Fruit fly (Drosophila melanogaster) whole organism, embryonic: ENCODE results near the gene Lipt2.

Source experiments
- ATbp ChIP-seq: fragments of 200-800 bp; sonication (Bioruptor generic); optimal IDR thresholded peaks from 2 replicates; lab custom pipeline; 2017; ENCODE audit warnings: missing biosample characterization, mild to moderate bottlenecking, missing genetic modification characterization, missing genetic modification reagents
- Blimp-1 ChIP-seq: fragments of 200-800 bp; sonication (Bioruptor generic); optimal IDR thresholded peaks from 3 replicates; lab custom pipeline; 2018; ENCODE audit warnings: missing biosample characterization, missing genetic modification characterization, mild to moderate bottlenecking, moderate library complexity, missing genetic modification reagents
- CG1024 ChIP-seq: fragments of 200-800 bp; sonication (Bioruptor generic); IDR thresholded peaks from 2 replicates; pipeline ENCODE4 v1.3.6; 2022; ENCODE audit warnings: missing biosample characterization, missing genetic modification characterization
- CG11085 ChIP-seq: fragments of 200-800 bp; sonication (Bioruptor generic); IDR thresholded peaks from 2 replicates; pipeline ENCODE4 v1.3.6; 2022; ENCODE audit warnings: missing biosample characterization, missing genetic modification characterization
- CG11398 ChIP-seq: fragments of 200-800 bp; sonication (Bioruptor generic); optimal IDR thresholded peaks from 2 replicates; lab custom pipeline; 2016; ENCODE audit warnings: missing biosample characterization, missing genetic modification characterization
- CG11560 ChIP-seq: fragments of 200-800 bp; sonication (Bioruptor generic); IDR thresholded peaks from 3 replicates; pipeline ENCODE4 v1.3.6; 2022; ENCODE audit warnings: missing biosample characterization, missing genetic modification characterization
- CG12769 ChIP-seq: fragments of 200-800 bp; sonication (Bioruptor generic); optimal IDR thresholded peaks from 2 replicates; lab custom pipeline; 2019; ENCODE audit warnings: missing biosample characterization, mild to moderate bottlenecking, missing genetic modification characterization, moderate library complexity
- CG14441 ChIP-seq: fragments of 200-800 bp; sonication (Bioruptor generic); IDR thresholded peaks from 2 replicates; pipeline ENCODE4 v1.3.6; 2022; ENCODE audit warnings: missing biosample characterization, missing genetic modification characterization
- CG17328 ChIP-seq: fragments of 200-800 bp; sonication (Bioruptor generic); IDR thresholded peaks from 2 replicates; pipeline ENCODE4 v1.3.6; 2022; ENCODE audit warnings: missing biosample characterization, missing genetic modification characterization
- CG18476 ChIP-seq: fragments of 200-800 bp; sonication (Bioruptor generic); optimal IDR thresholded peaks from 2 replicates; lab custom pipeline; 2016; ENCODE audit warnings: missing biosample characterization, mild to moderate bottlenecking, missing genetic modification characterization
- CG30403 ChIP-seq: fragments of 200-800 bp; sonication (Bioruptor generic); optimal IDR thresholded peaks from 3 replicates; lab custom pipeline; 2016; ENCODE audit warnings: missing biosample characterization, missing genetic modification characterization
- CG3407 ChIP-seq: fragments of 200-800 bp; sonication (Bioruptor generic); optimal IDR thresholded peaks from 2 replicates; lab custom pipeline; 2018; ENCODE audit warnings: missing biosample characterization, mild to moderate bottlenecking, missing genetic modification characterization
- CG34224 ChIP-seq: fragments of 200-800 bp; sonication (Bioruptor generic); IDR thresholded peaks from 3 replicates; pipeline ENCODE4 v1.3.6; 2022; ENCODE audit warnings: missing biosample characterization, missing genetic modification characterization; ENCODE audit not compliant: partially characterized antibody
- CG3847 ChIP-seq: fragments of 200-800 bp; sonication (Bioruptor generic); IDR thresholded peaks from 2 replicates; pipeline ENCODE4 v1.3.6; 2022; ENCODE audit warnings: missing biosample characterization, missing genetic modification characterization
- CG42726 ChIP-seq: fragments of 200-800 bp; sonication (Bioruptor generic); IDR thresholded peaks from 2 replicates; pipeline ENCODE4 v1.3.6; 2022; ENCODE audit warnings: missing biosample characterization, missing genetic modification characterization; ENCODE audit not compliant: partially characterized antibody
- CG43689 ChIP-seq: fragments of 200-800 bp; sonication (Bioruptor generic); IDR thresholded peaks from 2 replicates; pipeline ENCODE4 v1.3.6; 2022; ENCODE audit warnings: missing biosample characterization, missing genetic modification characterization
- CG4617 ChIP-seq: fragments of 200-800 bp; sonication (Bioruptor generic); optimal IDR thresholded peaks from 3 replicates; lab custom pipeline; 2016; ENCODE audit warnings: missing biosample characterization, missing genetic modification characterization, borderline replicate concordance
- CG4730 ChIP-seq: fragments of 200-800 bp; sonication (Bioruptor generic); IDR thresholded peaks from 2 replicates; pipeline ENCODE4 v1.3.6; 2022; ENCODE audit warnings: missing biosample characterization, missing genetic modification characterization
- CG5953 ChIP-seq: fragments of 200-800 bp; sonication (Bioruptor generic); IDR thresholded peaks from 2 replicates; pipeline ENCODE4 v1.3.6; 2022; ENCODE audit warnings: missing biosample characterization, missing genetic modification characterization
- CG6175 ChIP-seq: fragments of 200-800 bp; sonication (Bioruptor generic); IDR thresholded peaks from 3 replicates; pipeline ENCODE4 v1.3.6; 2022; ENCODE audit warnings: missing biosample characterization, missing genetic modification characterization
- CG7271 ChIP-seq: fragments of 200-800 bp; sonication (Bioruptor generic); optimal IDR thresholded peaks from 2 replicates; lab custom pipeline; 2018; ENCODE audit warnings: missing biosample characterization, mild to moderate bottlenecking, missing genetic modification characterization, moderate library complexity
- CG7372 ChIP-seq: fragments of 200-800 bp; sonication (Bioruptor generic); IDR thresholded peaks from 2 replicates; pipeline ENCODE4 v1.3.6; 2022; ENCODE audit warnings: missing biosample characterization, missing genetic modification characterization
- CG9215 ChIP-seq: fragments of 200-800 bp; sonication (Bioruptor generic); IDR thresholded peaks from 2 replicates; pipeline ENCODE4 v1.3.6; 2022; ENCODE audit warnings: missing biosample characterization, missing genetic modification characterization
- Fer1 ChIP-seq: fragments of 200-800 bp; sonication (Bioruptor generic); optimal IDR thresholded peaks from 2 replicates; lab custom pipeline; 2017; ENCODE audit warnings: missing biosample characterization, mild to moderate bottlenecking, missing genetic modification characterization
- Hmr ChIP-seq: fragments of 200-800 bp; sonication (Bioruptor generic); optimal IDR thresholded peaks from 3 replicates; lab custom pipeline; 2017; ENCODE audit warnings: mild to moderate bottlenecking, missing biosample characterization, missing genetic modification reagents, missing genetic modification characterization
- Myb ChIP-seq: fragments of 200-800 bp; sonication (Bioruptor generic); optimal IDR thresholded peaks from 2 replicates; lab custom pipeline; 2016; ENCODE audit warnings: missing biosample characterization, missing genetic modification characterization
- Pdp1 ChIP-seq, 2 experiments: fragments of 200-800 bp; sonication (Bioruptor generic); optimal IDR thresholded peaks; 3 replicates each; lab custom pipeline; 2016; ENCODE audit warnings: missing biosample characterization in 2 of 2, missing genetic modification characterization in 2 of 2, mild to moderate bottlenecking in 1 of 2, moderate library complexity in 1 of 2
- Taf1 ChIP-seq: fragments of 200-800 bp; sonication (Bioruptor generic); IDR thresholded peaks from 2 replicates; pipeline ENCODE4 v1.3.6; 2022; ENCODE audit warnings: missing biosample characterization, missing genetic modification characterization
- amos ChIP-seq: fragments of 200-800 bp; sonication (Bioruptor generic); IDR thresholded peaks from 2 replicates; pipeline ENCODE4 v1.3.6; 2022; ENCODE audit warnings: missing biosample characterization, missing genetic modification characterization; ENCODE audit not compliant: partially characterized antibody
- btn ChIP-seq: fragments of 200-800 bp; sonication (Bioruptor generic); optimal IDR thresholded peaks from 2 replicates; lab custom pipeline; 2016; ENCODE audit warnings: missing biosample characterization, missing genetic modification characterization
- cad ChIP-seq: fragments of >200 bp; optimal IDR thresholded peaks from 2 replicates; lab custom pipeline; 2017; ENCODE audit warnings: missing biosample characterization, missing genetic modification characterization
- dpn ChIP-seq, 2 experiments: fragments of 200-800 bp; sonication (Bioruptor generic); optimal IDR thresholded peaks; 3 replicates each; lab custom pipeline; 2016; ENCODE audit warnings: missing biosample characterization in 2 of 2, missing genetic modification characterization in 2 of 2
- her ChIP-seq: fragments of 200-800 bp; sonication (Bioruptor generic); optimal IDR thresholded peaks from 2 replicates; lab custom pipeline; 2016; ENCODE audit warnings: missing biosample characterization, missing genetic modification characterization
- hkb ChIP-seq, 2 experiments: fragments of 200-800 bp in 1 of 2; fragments of >200 bp in 1 of 2; sonication (Bioruptor generic) in 1 of 2; IDR thresholded peaks in 1 of 2; optimal IDR thresholded peaks in 1 of 2; 2 replicates each; pipeline versions ENCODE4 v1.3.6 to Lab custom; 2017 to 2022; ENCODE audit warnings: missing biosample characterization in 1 of 2, missing genetic modification characterization in 1 of 2
- ind ChIP-seq: fragments of 200-800 bp; sonication (Bioruptor generic); optimal IDR thresholded peaks from 3 replicates; lab custom pipeline; 2016; ENCODE audit warnings: missing biosample characterization, missing genetic modification characterization
- jing ChIP-seq: fragments of 200-800 bp; sonication (Bioruptor generic); optimal IDR thresholded peaks from 2 replicates; lab custom pipeline; 2018; ENCODE audit warnings: missing biosample characterization, mild to moderate bottlenecking, missing genetic modification characterization
- ken ChIP-seq: fragments of 200-800 bp; sonication (Bioruptor generic); IDR thresholded peaks from 3 replicates; pipeline ENCODE4 v1.3.6; 2022; ENCODE audit warnings: missing biosample characterization, missing genetic modification characterization
- maf-S ChIP-seq: fragments of 200-800 bp; sonication (Bioruptor generic); optimal IDR thresholded peaks from 2 replicates; lab custom pipeline; 2016; ENCODE audit warnings: missing biosample characterization, missing genetic modification characterization
- nom ChIP-seq: fragments of 200-800 bp; sonication (Bioruptor generic); optimal IDR thresholded peaks from 2 replicates; lab custom pipeline; 2017; ENCODE audit warnings: missing biosample characterization, missing genetic modification characterization, mild to moderate bottlenecking, moderate library complexity, missing genetic modification reagents
- otp ChIP-seq: fragments of 200-800 bp; sonication (Bioruptor generic); IDR thresholded peaks from 3 replicates; pipeline ENCODE4, ENCODE4 v1.3.6; 2022; ENCODE audit warnings: missing biosample characterization, missing genetic modification characterization
- pum ChIP-seq: fragments of 200-800 bp; sonication (Bioruptor generic); optimal IDR thresholded peaks from 2 replicates; lab custom pipeline; 2016; ENCODE audit warnings: missing biosample characterization, missing genetic modification characterization
- sd ChIP-seq: fragments of 200-800 bp; sonication (Bioruptor generic); optimal IDR thresholded peaks from 3 replicates; lab custom pipeline; 2018; ENCODE audit warnings: missing biosample characterization, mild to moderate bottlenecking, missing genetic modification characterization, moderate library complexity
- seq ChIP-seq: fragments of 200-800 bp; sonication (Bioruptor generic); IDR thresholded peaks from 2 replicates; pipeline ENCODE4 v1.3.6; 2022; ENCODE audit warnings: missing biosample characterization, missing genetic modification characterization
- sna ChIP-seq: fragments of 200-800 bp; sonication (Bioruptor generic); IDR thresholded peaks from 2 replicates; pipeline ENCODE4 v1.3.6; 2022; ENCODE audit warnings: missing biosample characterization, missing genetic modification characterization; ENCODE audit not compliant: partially characterized antibody
- sob ChIP-seq: fragments of 200-800 bp; sonication (Bioruptor generic); IDR thresholded peaks from 2 replicates; pipeline ENCODE4 v1.3.6; 2022; ENCODE audit warnings: missing biosample characterization, missing genetic modification characterization
- zen ChIP-seq: fragments of 200-800 bp; sonication (Bioruptor generic); optimal IDR thresholded peaks from 3 replicates; lab custom pipeline; 2018; ENCODE audit warnings: missing biosample characterization, mild to moderate bottlenecking, missing genetic modification characterization, moderate library complexity

Gene Lipt2

dm6 chr3R:4466894-4467293, 29.8 kb upstream of the Lipt2 start (continued):
- TF ChIP-seq nom (GFP tag; lab: Kevin White, UChicago) (no peak), Pdp1 (GFP tag; optimal IDR thresholded peaks at IDR 0.05; lab: Kevin White, UChicago) (peak in 1 of 2 experiments; percentile 73)

dm6 chr3R:4462783-4463182, 25.7 kb upstream of the Lipt2 start, which contains the start of gene CG31522:
CG31522 (minus strand) TSS chr3R:4462883.
- TF ChIP-seq CG17328 = 0 out of 2 replicates have a peak, but pooled peaks have one; percentile 5
- TF ChIP-seq btn (GFP tag; lab: Kevin White, UChicago) = no peak
- no peak for TF ChIP-seq CG11560 (tag; lab: Robert Waterston, UW)
- peak; percentile 27; the same call in 1 of the 2 replicates for TF ChIP-seq CG3847 (GFP tag; lab: Robert Waterston, UW)
- 0 out of 2 replicates have a peak, but pooled peaks have one; percentile 14 for TF ChIP-seq CG42726
- TF ChIP-seq CG9215 (GFP tag; lab: Robert Waterston, UW) = 0 out of 2 replicates have a peak, but pooled peaks have one; percentile 11
- 0 out of 3 replicates have a peak, but pooled peaks have one; percentile 15 for TF ChIP-seq otp (GFP tag; lab: Robert Waterston, UW)
- peak; percentile 8; the same call in 1 of the 2 replicates for TF ChIP-seq CG5953 (GFP tag; lab: Robert Waterston, UW)
- TF ChIP-seq amos (GFP tag; lab: Robert Waterston, UW) = 0 out of 2 replicates have a peak, but pooled peaks have one; percentile 11
- TF ChIP-seq ken = no peak
- TF ChIP-seq CG43689 (GFP tag; lab: Robert Waterston, UW) = no peak
- TF ChIP-seq, all 482 proteins: peak for 7

dm6 chr3R:4458272-4458671, 21.1 kb upstream of the Lipt2 start:
- TF ChIP-seq CG11398 (GFP tag; lab: Kevin White, UChicago) (no peak), cad (GFP tag; lab: Kevin White, UChicago) (peak; percentile 86), zen (tag; lab: Kevin White, UChicago) (peak; percentile 88), CG1024 (GFP tag; lab: Robert Waterston, UW) (no peak), CG7271 (tag; lab: Kevin White, UChicago) (peak; percentile 8), pum (no peak), sna (GFP tag; lab: Robert Waterston, UW) (no peak), CG4617 (GFP tag; lab: Kevin White, UChicago) (no peak), dpn (GFP tag; optimal IDR thresholded peaks at IDR 0.05; lab: Kevin White, UChicago) (no peak)

dm6 chr3R:4457625-4458024, 20.5 kb upstream of the Lipt2 start:
- no peak for TF ChIP-seq sob (GFP tag; lab: Robert Waterston, UW)
- TF ChIP-seq hkb (optimal IDR thresholded peaks at IDR 0.05; lab: Kevin White, UChicago) = no peak
- TF ChIP-seq hkb (GFP tag; IDR thresholded peaks at IDR 0.05; lab: Robert Waterston, UW) = no peak
- peak; percentile 16 for TF ChIP-seq ATbp
- no peak for TF ChIP-seq CG34224 (GFP tag; lab: Robert Waterston, UW)
- TF ChIP-seq CG6175 (GFP tag; lab: Robert Waterston, UW) = no peak
- no peak for TF ChIP-seq seq (GFP tag; lab: Robert Waterston, UW)
- TF ChIP-seq CG12769 (tag; lab: Kevin White, UChicago) = peak; percentile 2
- no peak for TF ChIP-seq Taf1 (GFP tag; lab: Robert Waterston, UW)
- TF ChIP-seq ind (GFP tag; lab: Kevin White, UChicago) = no peak
- no peak for TF ChIP-seq jing (GFP tag; lab: Kevin White, UChicago)
- peak; percentile 21 for TF ChIP-seq Hmr
- TF ChIP-seq Blimp-1 (GFP tag; lab: Kevin White, UChicago) = peak; percentile 30
- no peak for TF ChIP-seq sd (tag; lab: Kevin White, UChicago)
- no peak for TF ChIP-seq Fer1
- TF ChIP-seq CG3407 = peak; percentile 16
- TF ChIP-seq CG7372 (GFP tag; lab: Robert Waterston, UW) = no peak
- TF ChIP-seq CG18476 (GFP tag; lab: Kevin White, UChicago) = no peak
- TF ChIP-seq CG4730 = no peak
- no peak for TF ChIP-seq Myb (GFP tag; lab: Kevin White, UChicago)
- no peak for TF ChIP-seq CG11085
- TF ChIP-seq her (GFP tag; lab: Kevin White, UChicago) = no peak
- no peak for TF ChIP-seq maf-S (GFP tag; lab: Kevin White, UChicago)
- TF ChIP-seq CG30403 (GFP tag; lab: Kevin White, UChicago) = no peak
- TF ChIP-seq CG14441 (GFP tag; lab: Robert Waterston, UW) = no peak
